Fruit fly (Drosophila melanogaster): ENCODE results near the gene PolD1.

The PolD1 gene

dm6 chr3L:16019144-16020006 is 31.8 kb upstream of the PolD1 start:
- TF ChIP-seq Sp1 (GFP tag; optimal IDR thresholded peaks at IDR 0.05) (peak; percentile 40), sv (GFP tag; optimal IDR thresholded peaks at IDR 0.05) (no peak), Dfd (GFP tag; optimal IDR thresholded peaks at IDR 0.05) (peak; percentile 69), sage (GFP tag; optimal IDR thresholded peaks at IDR 0.05) (no peak), lola (GFP tag; optimal IDR thresholded peaks at IDR 0.05) (no peak), Hr78 (GFP tag; optimal IDR thresholded peaks at IDR 0.05) (no peak), Myc (optimal IDR thresholded peaks at IDR 0.05) (no peak), CrebA (GFP tag; optimal IDR thresholded peaks at IDR 0.05; ENCODE audit: borderline replicate concordance) (no peak), psq (GFP tag; optimal IDR thresholded peaks at IDR 0.05) (no peak), woc (GFP tag; optimal IDR thresholded peaks at IDR 0.05) (peak; percentile 43), Jra (GFP tag; optimal IDR thresholded peaks at IDR 0.05) (no peak), foxo (GFP tag; optimal IDR thresholded peaks at IDR 0.05) (peak in 1 of 2 experiments; percentile 41), OdsH (GFP tag; optimal IDR thresholded peaks at IDR 0.05) (peak; percentile 26), rgr (GFP tag; optimal IDR thresholded peaks at IDR 0.05) (peak; percentile 6), Mio (GFP tag; optimal IDR thresholded peaks at IDR 0.05) (no peak), tai (GFP tag; optimal IDR thresholded peaks at IDR 0.05) (no peak), Abd-B (GFP tag; optimal IDR thresholded peaks at IDR 0.05) (no peak), N (GFP tag; optimal IDR thresholded peaks at IDR 0.05) (no peak), dsf (GFP tag; optimal IDR thresholded peaks at IDR 0.05; ENCODE audit: borderline replicate concordance) (no peak), pan (optimal IDR thresholded peaks at IDR 0.05) (no peak), dmrt93B (GFP tag; optimal IDR thresholded peaks at IDR 0.05) (peak; percentile 11), CG32264 (GFP tag; optimal IDR thresholded peaks at IDR 0.05) (no peak), Hnf4 (GFP tag; optimal IDR thresholded peaks at IDR 0.05) (no peak), Dif (GFP tag; optimal IDR thresholded peaks at IDR 0.05; ENCODE audit: partially characterized antibody) (no peak), fru (GFP tag; optimal IDR thresholded peaks at IDR 0.05) (peak; percentile 22), ey (GFP tag; optimal IDR thresholded peaks at IDR 0.05) (peak; percentile 32), Rel (GFP tag; optimal IDR thresholded peaks at IDR 0.05) (no peak), Rel (tag; optimal IDR thresholded peaks at IDR 0.05) (no peak), usp (GFP tag; optimal IDR thresholded peaks at IDR 0.05) (no peak), h (GFP tag; optimal IDR thresholded peaks at IDR 0.05) (peak; percentile 12), brk (GFP tag; optimal IDR thresholded peaks at IDR 0.05) (no peak), CG9705 (GFP tag; optimal IDR thresholded peaks at IDR 0.05) (no peak), dl (GFP tag; optimal IDR thresholded peaks at IDR 0.05; ENCODE audit: insufficient read depth in 1 of 2, partially characterized antibody in 2 of 2) (no peak), Hr83 (GFP tag; optimal IDR thresholded peaks at IDR 0.05; ENCODE audit: poor library complexity, severe bottlenecking) (no peak), GATAd (GFP tag; optimal IDR thresholded peaks at IDR 0.05) (no peak), jim (GFP tag; optimal IDR thresholded peaks at IDR 0.05) (no peak), HLH106 (tag; optimal IDR thresholded peaks at IDR 0.05) (peak; percentile 3), br (GFP tag; optimal IDR thresholded peaks at IDR 0.05) (no peak), Vsx2 (GFP tag; optimal IDR thresholded peaks at IDR 0.05; ENCODE audit: partially characterized antibody) (no peak)

dm6 chr3L:16018721-16019120 is 31.1 kb upstream of the PolD1 start:
- TF ChIP-seq pan (optimal IDR thresholded peaks at IDR 0.05) (no peak), OdsH (GFP tag; optimal IDR thresholded peaks at IDR 0.05) (no peak), HLH106 (tag; optimal IDR thresholded peaks at IDR 0.05) (no peak), Rel (GFP tag; optimal IDR thresholded peaks at IDR 0.05) (no peak), Rel (tag; optimal IDR thresholded peaks at IDR 0.05) (no peak), woc (GFP tag; optimal IDR thresholded peaks at IDR 0.05) (no peak)

DNA sequence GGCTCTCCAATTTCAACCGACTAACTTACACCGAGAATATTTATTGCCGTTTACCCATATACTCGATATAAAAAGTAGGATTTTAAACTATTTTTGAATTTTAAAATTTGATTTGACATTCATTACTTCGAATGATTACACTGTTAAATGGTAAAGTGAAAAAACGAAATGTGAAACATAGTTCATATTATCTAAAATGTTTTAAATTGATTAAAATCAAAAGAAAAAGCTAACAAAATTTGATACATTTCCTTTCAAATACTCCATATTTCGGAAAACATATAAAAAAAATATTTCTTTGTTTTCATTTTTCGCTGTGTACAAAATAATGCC is 30.6 kb upstream of the PolD1 start:
- peak; percentile 6 for TF ChIP-seq HLH106 (tag; optimal IDR thresholded peaks at IDR 0.05)
- TF ChIP-seq Hr78 (GFP tag; optimal IDR thresholded peaks at IDR 0.05): no peak

All from whole organism, wandering third instar larva.